Fruit fly (Drosophila melanogaster): ENCODE data around the gene CG13992.

Gene CG13992

DNA sequence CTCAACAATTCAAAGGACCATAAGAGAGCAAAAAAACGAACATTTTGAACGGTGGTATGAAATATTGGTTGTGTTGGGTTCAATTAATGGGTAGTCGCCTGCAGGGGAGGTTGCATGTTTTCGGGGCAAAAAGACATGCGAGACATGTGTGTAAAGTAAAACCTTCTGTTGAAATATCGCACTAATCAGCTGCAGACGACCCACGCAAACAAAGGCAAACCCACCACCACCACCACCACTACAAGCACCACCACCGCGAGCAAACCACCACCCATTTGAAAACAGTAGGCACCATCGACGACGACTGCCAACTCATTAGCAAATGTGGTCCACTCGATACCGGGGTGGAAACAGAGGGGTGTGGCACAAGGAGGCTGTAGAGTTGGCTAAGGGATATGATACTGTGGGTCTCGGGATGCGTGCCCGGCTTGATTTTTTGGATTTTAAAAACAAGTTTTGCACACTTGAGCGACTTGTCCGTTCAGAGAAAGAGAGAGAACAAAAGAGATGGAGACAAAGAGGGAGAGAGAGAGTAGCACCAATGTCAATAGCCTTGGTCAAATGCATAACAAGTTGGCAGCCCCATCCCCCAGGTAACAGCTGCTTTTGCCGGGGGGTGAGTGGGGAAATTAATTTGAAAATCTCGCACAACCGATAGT lies 9.6 kb upstream of the CG13992 start (continued):
- no peak for TF ChIP-seq shn (GFP tag; optimal IDR thresholded peaks at IDR 0.05)
- TF ChIP-seq grn (GFP tag; optimal IDR thresholded peaks at IDR 0.05), result no peak
- peak; percentile 19 for TF ChIP-seq tap (tag; optimal IDR thresholded peaks at IDR 0.05)
- peak; percentile 22 for TF ChIP-seq CG12659 (GFP tag; optimal IDR thresholded peaks at IDR 0.05)
- peak; percentile 18 for TF ChIP-seq CG13894 (tag; optimal IDR thresholded peaks at IDR 0.05)
- TF ChIP-seq CTCF (GFP tag; optimal IDR thresholded peaks at IDR 0.05), result no peak
- TF ChIP-seq Bdp1 (GFP tag; optimal IDR thresholded peaks at IDR 0.05), result no peak
- no peak for TF ChIP-seq CG18476 (GFP tag; optimal IDR thresholded peaks at IDR 0.05)
- no peak for TF ChIP-seq Dad (GFP tag; optimal IDR thresholded peaks at IDR 0.05)
- no peak for TF ChIP-seq CG3995 (GFP tag; optimal IDR thresholded peaks at IDR 0.05)
- peak; percentile 67 for TF ChIP-seq nom (GFP tag; optimal IDR thresholded peaks at IDR 0.05)
- TF ChIP-seq CG2120 (GFP tag; optimal IDR thresholded peaks at IDR 0.05), result peak; percentile 4
- TF ChIP-seq otp (GFP tag; IDR thresholded peaks at IDR 0.05), result no peak
- TF ChIP-seq her (GFP tag; optimal IDR thresholded peaks at IDR 0.05), result no peak
- peak; percentile 35 for TF ChIP-seq CG6683 (GFP tag; optimal IDR thresholded peaks at IDR 0.05)
- peak; percentile 3 for TF ChIP-seq CG12299 (tag; optimal IDR thresholded peaks at IDR 0.05)
- no peak for TF ChIP-seq CG6813 (GFP tag; optimal IDR thresholded peaks at IDR 0.05)
- TF ChIP-seq Dp (GFP tag; optimal IDR thresholded peaks at IDR 0.05), result no peak
- no peak for TF ChIP-seq CG11456 (GFP tag; IDR thresholded peaks at IDR 0.05)
- TF ChIP-seq CG10654 (GFP tag; optimal IDR thresholded peaks at IDR 0.05), result no peak
- TF ChIP-seq Meics (GFP tag; optimal IDR thresholded peaks at IDR 0.05), result no peak
- peak; percentile 15 for TF ChIP-seq wek (GFP tag; optimal IDR thresholded peaks at IDR 0.05)
- TF ChIP-seq CG2678 (tag; optimal IDR thresholded peaks at IDR 0.05), result peak; percentile 27
- peak; percentile 58 for TF ChIP-seq lab (GFP tag; optimal IDR thresholded peaks at IDR 0.05)
- no peak for TF ChIP-seq C15 (GFP tag; IDR thresholded peaks at IDR 0.05)
- no peak for TF ChIP-seq psq (GFP tag; optimal IDR thresholded peaks at IDR 0.05)
- no peak for TF ChIP-seq Lpt (GFP tag; optimal IDR thresholded peaks at IDR 0.05)
- no peak for TF ChIP-seq CG11093 (GFP tag; IDR thresholded peaks at IDR 0.05)
- peak; percentile 7 for TF ChIP-seq lilli (GFP tag; optimal IDR thresholded peaks at IDR 0.05)
- no peak for TF ChIP-seq CG18764 (GFP tag; optimal IDR thresholded peaks at IDR 0.05)
- no peak for TF ChIP-seq Ssrp (tag; optimal IDR thresholded peaks at IDR 0.05)
- no peak for TF ChIP-seq sob (GFP tag; IDR thresholded peaks at IDR 0.05)
- TF ChIP-seq CG16779 (GFP tag; IDR thresholded peaks at IDR 0.05), result no peak
- no peak for TF ChIP-seq dysf (GFP tag; IDR thresholded peaks at IDR 0.05)
- TF ChIP-seq onecut (GFP tag; IDR thresholded peaks at IDR 0.05), result 0 out of 2 replicates have a peak, but pooled peaks have one; percentile 3
- TF ChIP-seq Dek (tag; optimal IDR thresholded peaks at IDR 0.05), result peak; percentile 1
- TF ChIP-seq CG9797 (GFP tag; optimal IDR thresholded peaks at IDR 0.05), result no peak
- peak; percentile 30 for TF ChIP-seq chn (GFP tag; optimal IDR thresholded peaks at IDR 0.05)
- peak; percentile 64 for TF ChIP-seq Deaf1 (tag; optimal IDR thresholded peaks at IDR 0.05)
- no peak for TF ChIP-seq zf30C (GFP tag; optimal IDR thresholded peaks at IDR 0.05)
- TF ChIP-seq PHDP (tag; optimal IDR thresholded peaks at IDR 0.05), result no peak
- peak; percentile 97 for TF ChIP-seq pros (GFP tag; optimal IDR thresholded peaks at IDR 0.05)
- TF ChIP-seq ERR (GFP tag; optimal IDR thresholded peaks at IDR 0.05), result no peak
- no peak for TF ChIP-seq dan (GFP tag; IDR thresholded peaks at IDR 0.05)
- TF ChIP-seq CG2712 (tag; optimal IDR thresholded peaks at IDR 0.05), result peak; percentile 10
- no peak for TF ChIP-seq ara (GFP tag; IDR thresholded peaks at IDR 0.05)
- no peak for TF ChIP-seq Rfx (GFP tag; IDR thresholded peaks at IDR 0.05)
- no peak for TF ChIP-seq eve (GFP tag; optimal IDR thresholded peaks at IDR 0.05)
- TF ChIP-seq CG34376 (GFP tag; optimal IDR thresholded peaks at IDR 0.05), result peak; percentile 11
- no peak for TF ChIP-seq CG2202 (tag; optimal IDR thresholded peaks at IDR 0.05)
- peak; percentile 79 for TF ChIP-seq twi (tag; optimal IDR thresholded peaks at IDR 0.05)
- no peak for TF ChIP-seq Drgx (GFP tag; IDR thresholded peaks at IDR 0.05)
